Fruit fly (Drosophila melanogaster): ENCODE results near the gene dwg.

dwg gene

DNA sequence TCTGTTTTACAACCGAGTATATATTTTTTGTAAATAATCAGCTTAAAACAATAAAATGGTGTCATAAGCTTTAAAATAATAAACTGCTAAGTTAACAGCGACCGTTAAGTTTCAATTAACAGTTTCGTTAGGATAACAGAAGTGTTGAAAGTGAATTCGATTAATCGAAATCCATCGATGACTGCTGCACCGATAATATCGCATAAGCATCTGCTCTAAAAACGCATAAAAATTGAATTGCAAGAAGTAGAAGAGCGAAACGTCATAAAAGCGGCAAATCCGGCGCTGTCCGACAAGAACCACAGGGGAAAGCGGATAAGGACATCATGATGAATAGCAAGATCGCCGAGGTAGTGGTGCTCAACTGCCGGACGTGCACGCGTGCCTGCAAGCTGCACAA lies at the start of gene dwg:
Gene dwg (plus strand): TSS at position 193 of the 400 bp plus-strand sequence.
- no peak for TF ChIP-seq ttk (optimal IDR thresholded peaks at IDR 0.05)
- TF ChIP-seq Sin3A (optimal IDR thresholded peaks at IDR 0.05) = no peak
- TF ChIP-seq Myc (optimal IDR thresholded peaks at IDR 0.05) = no peak
- no peak for TF ChIP-seq insv (optimal IDR thresholded peaks at IDR 0.05)
- TF ChIP-seq psq (optimal IDR thresholded peaks at IDR 0.05) = no peak
- TF ChIP-seq h (optimal IDR thresholded peaks at IDR 0.05) = no peak

dm6 chrX:2681601-2682000 lies 45.9 kb upstream of the dwg start, which contains the start of gene HLH3B:
HLH3B (minus strand) TSS chrX:2681723.
- no peak for TF ChIP-seq insv (optimal IDR thresholded peaks at IDR 0.05)
- no peak for TF ChIP-seq Sin3A (optimal IDR thresholded peaks at IDR 0.05)
- no peak for TF ChIP-seq ttk (optimal IDR thresholded peaks at IDR 0.05)
- no peak for TF ChIP-seq h (optimal IDR thresholded peaks at IDR 0.05)
- no peak for TF ChIP-seq psq (optimal IDR thresholded peaks at IDR 0.05)
- TF ChIP-seq Myc (optimal IDR thresholded peaks at IDR 0.05) = no peak

dm6 chrX:2682832-2683231 lies 44.7 kb upstream of the dwg start, which contains the start of gene CG2652:
CG2652 (minus strand) TSS chrX:2682932.
- no peak for TF ChIP-seq Myc (optimal IDR thresholded peaks at IDR 0.05)
- no peak for TF ChIP-seq h (optimal IDR thresholded peaks at IDR 0.05)

dm6 chrX:2683926-2684325 lies 43.6 kb upstream of the dwg start:
- no peak for TF ChIP-seq ttk (optimal IDR thresholded peaks at IDR 0.05)
- no peak for TF ChIP-seq Myc (optimal IDR thresholded peaks at IDR 0.05)
- TF ChIP-seq h (optimal IDR thresholded peaks at IDR 0.05) = no peak
- no peak for TF ChIP-seq Sin3A (optimal IDR thresholded peaks at IDR 0.05)
- TF ChIP-seq insv (optimal IDR thresholded peaks at IDR 0.05) = no peak
- no peak for TF ChIP-seq psq (optimal IDR thresholded peaks at IDR 0.05)

- TF ChIP-seq psq (optimal IDR thresholded peaks at IDR 0.05) = no peak
- no peak for TF ChIP-seq ttk (optimal IDR thresholded peaks at IDR 0.05)
- TF ChIP-seq Sin3A (optimal IDR thresholded peaks at IDR 0.05) = no peak
- TF ChIP-seq h (optimal IDR thresholded peaks at IDR 0.05) = no peak
- TF ChIP-seq Myc (optimal IDR thresholded peaks at IDR 0.05) = no peak
Measured at dm6 chrX:2684442-2684841, 43.1 kb upstream of the dwg start.

DNA sequence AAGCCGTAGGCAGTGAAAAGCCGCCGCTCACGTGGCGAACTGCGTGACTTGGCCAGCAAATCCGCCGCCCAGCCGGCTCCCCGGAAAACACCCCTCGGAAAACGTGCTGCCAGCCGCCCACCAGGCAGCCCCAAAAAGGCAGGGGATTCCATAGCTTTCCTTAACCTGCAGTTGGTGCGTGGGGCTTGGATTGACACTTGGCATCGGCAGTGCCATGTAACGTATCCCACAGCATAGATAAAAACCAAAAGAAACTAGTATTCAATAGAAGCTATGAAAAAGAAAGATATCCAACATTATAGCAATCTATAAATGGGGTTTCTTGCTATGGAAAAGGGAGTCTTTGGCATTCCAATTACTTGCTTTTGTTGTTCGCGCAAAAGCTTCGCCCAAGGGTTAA lies 42.5 kb upstream of the dwg start:
- TF ChIP-seq ttk (optimal IDR thresholded peaks at IDR 0.05) (no peak), insv (optimal IDR thresholded peaks at IDR 0.05) (no peak), Myc (optimal IDR thresholded peaks at IDR 0.05) (no peak), h (optimal IDR thresholded peaks at IDR 0.05) (no peak), Sin3A (optimal IDR thresholded peaks at IDR 0.05) (no peak), psq (optimal IDR thresholded peaks at IDR 0.05) (no peak)

DNA sequence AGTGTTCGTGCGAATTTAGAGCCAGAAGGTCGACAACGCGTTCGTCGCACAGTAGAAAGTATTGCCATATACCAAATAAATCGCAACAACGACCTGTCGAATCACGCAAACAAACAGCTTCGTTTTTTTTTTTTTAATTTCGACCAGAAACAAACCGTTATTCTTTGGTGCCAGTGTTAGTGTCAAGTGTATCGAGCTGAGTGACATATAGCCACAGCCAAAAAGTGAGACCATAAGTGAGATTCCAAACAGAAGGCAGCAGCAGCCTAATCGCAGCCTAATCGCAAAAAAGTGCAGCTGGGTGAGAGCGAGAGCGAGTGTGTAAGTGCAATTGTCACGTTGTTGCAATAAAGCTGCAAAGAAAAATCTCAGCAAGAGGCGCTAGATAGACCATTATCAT lies 41.9 kb upstream of the dwg start, which contains the start of gene per:
Gene per (plus strand): TSS at position 1 of the 400 bp plus-strand sequence.
- no peak for TF ChIP-seq h (optimal IDR thresholded peaks at IDR 0.05)
- TF ChIP-seq psq (optimal IDR thresholded peaks at IDR 0.05) = no peak
- no peak for TF ChIP-seq insv (optimal IDR thresholded peaks at IDR 0.05)
- no peak for TF ChIP-seq Sin3A (optimal IDR thresholded peaks at IDR 0.05)
- no peak for TF ChIP-seq Myc (optimal IDR thresholded peaks at IDR 0.05)
- TF ChIP-seq ttk (optimal IDR thresholded peaks at IDR 0.05) = no peak

DNA sequence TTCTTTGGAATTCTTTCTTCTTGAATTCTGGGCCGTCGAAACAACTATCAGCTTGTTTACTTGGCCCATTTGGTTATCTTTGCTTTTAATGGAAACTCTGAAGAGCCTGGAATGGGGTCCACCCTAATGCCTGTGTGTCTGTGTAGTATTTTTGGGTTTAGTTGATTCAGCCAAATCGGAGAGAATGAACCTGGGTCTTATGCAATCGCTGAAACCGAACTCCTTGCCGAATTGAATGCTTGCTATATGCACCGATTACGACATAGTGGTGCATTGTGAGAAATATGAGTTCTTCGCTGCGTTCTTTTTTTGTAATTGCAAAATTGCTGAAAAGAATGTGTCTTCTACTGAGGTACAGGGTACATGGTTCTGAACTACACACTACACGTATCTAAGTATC lies 40.6 kb upstream of the dwg start:
- TF ChIP-seq insv (optimal IDR thresholded peaks at IDR 0.05) = no peak
- TF ChIP-seq h (optimal IDR thresholded peaks at IDR 0.05) = no peak
- no peak for TF ChIP-seq psq (optimal IDR thresholded peaks at IDR 0.05)
- TF ChIP-seq Sin3A (optimal IDR thresholded peaks at IDR 0.05) = no peak
- no peak for TF ChIP-seq ttk (optimal IDR thresholded peaks at IDR 0.05)

- TF ChIP-seq ttk (optimal IDR thresholded peaks at IDR 0.05) (no peak), psq (optimal IDR thresholded peaks at IDR 0.05) (no peak), insv (optimal IDR thresholded peaks at IDR 0.05) (no peak), Sin3A (optimal IDR thresholded peaks at IDR 0.05) (no peak), h (optimal IDR thresholded peaks at IDR 0.05) (no peak), Myc (optimal IDR thresholded peaks at IDR 0.05) (no peak)
Measured at dm6 chrX:2690376-2690775, 37.1 kb upstream of the dwg start.

DNA sequence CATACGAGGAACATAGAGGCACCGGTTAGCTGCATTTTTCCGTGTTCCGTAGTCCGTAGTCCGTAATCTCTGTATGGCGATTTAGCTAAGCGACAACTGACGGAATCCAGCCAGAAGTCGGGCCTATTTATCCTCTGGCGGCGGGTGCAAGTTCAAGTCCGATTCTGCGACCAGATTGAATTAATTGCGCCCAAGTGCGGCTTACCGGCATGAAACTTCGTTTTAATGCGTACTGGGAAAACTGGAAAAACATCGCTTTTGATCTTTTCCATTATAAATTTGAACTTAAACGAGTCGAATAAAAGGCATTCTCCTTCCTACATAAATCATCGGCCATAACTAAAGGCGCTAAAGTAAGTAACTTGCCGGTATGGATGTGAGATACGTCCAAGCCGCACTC lies 33.7 kb upstream of the dwg start, which contains the start of gene dyw:
Gene dyw (minus strand): TSS at position 101 of the 400 bp plus-strand sequence.
- TF ChIP-seq Sin3A (optimal IDR thresholded peaks at IDR 0.05) (no peak), Myc (optimal IDR thresholded peaks at IDR 0.05) (no peak), insv (optimal IDR thresholded peaks at IDR 0.05) (no peak)

dm6 chrX:2698064-2698894 lies 29.2 kb upstream of the dwg start, which contains the start of the genes Spg7 and Lint-O:
Spg7 (minus strand) TSS chrX:2698211.
Lint-O (plus strand) TSS chrX:2698701.
- TF ChIP-seq insv (optimal IDR thresholded peaks at IDR 0.05) (no peak), Sin3A (optimal IDR thresholded peaks at IDR 0.05) (no peak), Myc (optimal IDR thresholded peaks at IDR 0.05) (no peak), psq (optimal IDR thresholded peaks at IDR 0.05) (no peak), ttk (optimal IDR thresholded peaks at IDR 0.05) (no peak), h (optimal IDR thresholded peaks at IDR 0.05) (no peak)

- TF ChIP-seq Sin3A (optimal IDR thresholded peaks at IDR 0.05) = no peak
- no peak for TF ChIP-seq insv (optimal IDR thresholded peaks at IDR 0.05)
- no peak for TF ChIP-seq Myc (optimal IDR thresholded peaks at IDR 0.05)
- no peak for TF ChIP-seq h (optimal IDR thresholded peaks at IDR 0.05)
- no peak for TF ChIP-seq psq (optimal IDR thresholded peaks at IDR 0.05)
- no peak for TF ChIP-seq ttk (optimal IDR thresholded peaks at IDR 0.05)
Measured at dm6 chrX:2703693-2704092, 23.8 kb upstream of the dwg start, which contains the start of gene Ugalt. Ugalt (minus strand) TSS chrX:2703852.
